ENCODE assay signal across 1 fruit fly cellular context in the genomic region with DNA sequence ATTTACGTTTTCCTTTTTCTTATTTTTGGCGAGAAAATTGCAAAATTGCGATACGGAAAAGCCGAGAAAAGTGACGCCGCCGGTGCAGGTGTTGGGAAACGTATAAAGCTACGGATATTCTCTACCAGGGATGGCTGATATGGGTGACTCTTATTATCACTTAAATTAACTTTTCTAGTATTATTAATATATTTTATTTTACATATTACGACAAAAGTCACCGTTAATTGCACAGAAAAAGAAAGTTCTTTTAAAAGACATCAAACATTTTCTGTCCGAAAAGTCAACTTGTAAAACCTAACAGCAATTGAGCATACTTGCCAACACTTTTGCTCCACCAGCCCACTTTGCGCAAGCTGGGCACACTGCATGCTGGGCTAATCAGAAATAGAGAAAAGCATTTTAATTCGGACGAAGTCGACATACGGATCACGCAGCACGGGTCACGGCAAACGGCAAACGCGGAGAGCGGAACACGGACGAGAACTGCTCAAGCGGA.
TF ChIP-seq lines count a peak whose summit lies in the region.

A gene (plus strand): TSS at position 51 of the 499 bp plus-strand sequence.
A gene (minus strand): TSS at position 107 of the 499 bp plus-strand sequence.

TF ChIP-seq in whole organism, embryonic, 481 proteins besides CTCF, POLR2A, EP300 and RAD21 (continued from another document and continues in another):
- TF ChIP-seq sc (optimal IDR thresholded peaks at IDR 0.05; lab: Kevin White, UChicago) (no peak), sc (GFP tag; optimal IDR thresholded peaks at IDR 0.05; lab: Kevin White, UChicago) (peak; percentile 85), pho (GFP tag; optimal IDR thresholded peaks at IDR 0.05; lab: Kevin White, UChicago) (peak; percentile 80), salm (tag; optimal IDR thresholded peaks at IDR 0.05; lab: Kevin White, UChicago) (peak; percentile 80), jing (GFP tag; optimal IDR thresholded peaks at IDR 0.05; lab: Kevin White, UChicago) (no peak), Dad (GFP tag; optimal IDR thresholded peaks at IDR 0.05; lab: Kevin White, UChicago) (peak; percentile 57), croc (GFP tag; conservative IDR thresholded peaks at IDR 0.05; lab: Robert Waterston, UW) (peak; percentile 81), NfI (GFP tag; optimal IDR thresholded peaks at IDR 0.05; lab: Kevin White, UChicago) (peak; percentile 95), inv (GFP tag; IDR thresholded peaks at IDR 0.05; lab: Robert Waterston, UW; ENCODE audit: partially characterized antibody) (no peak), Max (GFP tag; optimal IDR thresholded peaks at IDR 0.05; lab: Kevin White, UChicago) (peak; percentile 83), CG18262 (tag; optimal IDR thresholded peaks at IDR 0.05; lab: Kevin White, UChicago) (peak; percentile 86), CG3407 (GFP tag; optimal IDR thresholded peaks at IDR 0.05; lab: Kevin White, UChicago) (peak; percentile 81), seq (GFP tag; IDR thresholded peaks at IDR 0.05; lab: Robert Waterston, UW) (peak; percentile 87), CG42726 (GFP tag; IDR thresholded peaks at IDR 0.05; lab: Robert Waterston, UW; ENCODE audit: partially characterized antibody) (no peak), row (GFP tag; IDR thresholded peaks at IDR 0.05; lab: Robert Waterston, UW) (peak; percentile 97), CG32532 (GFP tag; IDR thresholded peaks at IDR 0.05; lab: Robert Waterston, UW) (peak; percentile 95), br (optimal IDR thresholded peaks at IDR 0.05; lab: Kevin White, UChicago) (no peak), hth (optimal IDR thresholded peaks at IDR 0.05; lab: Kevin White, UChicago) (no peak), ATbp (GFP tag; optimal IDR thresholded peaks at IDR 0.05; lab: Kevin White, UChicago) (peak; percentile 85), zfh2 (GFP tag; optimal IDR thresholded peaks at IDR 0.05; lab: Kevin White, UChicago) (peak; percentile 90), CG9609 (GFP tag; optimal IDR thresholded peaks at IDR 0.05; lab: Kevin White, UChicago) (peak; percentile 81), CG3163 (GFP tag; optimal IDR thresholded peaks at IDR 0.05; lab: Kevin White, UChicago) (peak; percentile 33), CG3995 (GFP tag; optimal IDR thresholded peaks at IDR 0.05; lab: Kevin White, UChicago) (peak; percentile 81), Atf-2 (GFP tag; optimal IDR thresholded peaks at IDR 0.05; lab: Kevin White, UChicago) (peak; percentile 78), tll (GFP tag; optimal IDR thresholded peaks at IDR 0.05; lab: Kevin White, UChicago) (peak in 1 of 2 experiments; percentile 92), stwl (tag; optimal IDR thresholded peaks at IDR 0.05; lab: Kevin White, UChicago) (peak; percentile 91), CG14050 (GFP tag; IDR thresholded peaks at IDR 0.05; lab: Robert Waterston, UW) (peak; percentile 86), gce (GFP tag; IDR thresholded peaks at IDR 0.05; lab: Robert Waterston, UW) (0 out of 3 replicates have a peak, but pooled peaks have one; percentile 32), chm (GFP tag; IDR thresholded peaks at IDR 0.05; lab: Robert Waterston, UW) (peak; percentile 77), CG15011 (GFP tag; optimal IDR thresholded peaks at IDR 0.05; lab: Kevin White, UChicago) (no peak), Vsx1 (GFP tag; optimal IDR thresholded peaks at IDR 0.05; lab: Kevin White, UChicago) (peak; percentile 99), gfzf (GFP tag; optimal IDR thresholded peaks at IDR 0.05; lab: Kevin White, UChicago) (peak; percentile 71), tio (GFP tag; optimal IDR thresholded peaks at IDR 0.05; lab: Kevin White, UChicago) (peak; percentile 83), C15 (GFP tag; IDR thresholded peaks at IDR 0.05; lab: Robert Waterston, UW) (peak; percentile 86), Adf1 (GFP tag; IDR thresholded peaks at IDR 0.05; lab: Robert Waterston, UW) (peak; percentile 80), CG11560 (tag; IDR thresholded peaks at IDR 0.05; lab: Robert Waterston, UW) (peak; percentile 84), CG1647 (GFP tag; optimal IDR thresholded peaks at IDR 0.05; lab: Kevin White, UChicago) (peak; percentile 54), Hand (GFP tag; optimal IDR thresholded peaks at IDR 0.05; lab: Kevin White, UChicago) (peak; percentile 86), CG8281 (tag; optimal IDR thresholded peaks at IDR 0.05; lab: Kevin White, UChicago) (peak; percentile 75), Ptx1 (GFP tag; IDR thresholded peaks at IDR 0.05; lab: Robert Waterston, UW) (peak; percentile 93), sob (GFP tag; IDR thresholded peaks at IDR 0.05; lab: Robert Waterston, UW) (peak; percentile 96), Atf6 (GFP tag; IDR thresholded peaks at IDR 0.05; lab: Robert Waterston, UW) (peak; percentile 93), al (GFP tag; IDR thresholded peaks at IDR 0.05; lab: Robert Waterston, UW) (peak; percentile 94), org-1 (GFP tag; optimal IDR thresholded peaks at IDR 0.05; lab: Kevin White, UChicago) (peak; percentile 79), jigr1 (GFP tag; IDR thresholded peaks at IDR 0.05; lab: Robert Waterston, UW) (peak; percentile 84), Side (GFP tag; optimal IDR thresholded peaks at IDR 0.05; lab: Kevin White, UChicago) (peak; percentile 69), CG16863 (GFP tag; optimal IDR thresholded peaks at IDR 0.05; lab: Kevin White, UChicago) (peak; percentile 75), Dip3 (GFP tag; optimal IDR thresholded peaks at IDR 0.05; lab: Kevin White, UChicago) (peak; percentile 73), CG18764 (GFP tag; optimal IDR thresholded peaks at IDR 0.05; lab: Kevin White, UChicago) (peak; percentile 91), CG18599 (GFP tag; optimal IDR thresholded peaks at IDR 0.05; lab: Kevin White, UChicago) (peak; percentile 96), Dfd (GFP tag; optimal IDR thresholded peaks at IDR 0.05; lab: Kevin White, UChicago) (no peak), fd3F (GFP tag; optimal IDR thresholded peaks at IDR 0.05; lab: Kevin White, UChicago) (peak; percentile 92), HmgZ (tag; optimal IDR thresholded peaks at IDR 0.05; lab: Kevin White, UChicago) (peak; percentile 96), Abd-B (GFP tag; optimal IDR thresholded peaks at IDR 0.05; lab: Kevin White, UChicago) (peak; percentile 92), CG12942 (GFP tag; optimal IDR thresholded peaks at IDR 0.05; lab: Kevin White, UChicago) (peak; percentile 94), CG2712 (tag; optimal IDR thresholded peaks at IDR 0.05; lab: Kevin White, UChicago) (peak; percentile 94), CG11456 (GFP tag; IDR thresholded peaks at IDR 0.05; lab: Robert Waterston, UW) (peak; percentile 91), CG3838 (GFP tag; optimal IDR thresholded peaks at IDR 0.05; lab: Kevin White, UChicago) (peak; percentile 62), grn (GFP tag; optimal IDR thresholded peaks at IDR 0.05; lab: Kevin White, UChicago) (no peak), Dbx (GFP tag; IDR thresholded peaks at IDR 0.05; lab: Robert Waterston, UW) (peak; percentile 95), D (optimal IDR thresholded peaks at IDR 0.05; lab: Kevin White, UChicago) (no peak), D (GFP tag; optimal IDR thresholded peaks at IDR 0.05; lab: Kevin White, UChicago) (peak; percentile 76), ase (GFP tag; IDR thresholded peaks at IDR 0.05; lab: Robert Waterston, UW) (peak; percentile 85), sqz (GFP tag; optimal IDR thresholded peaks at IDR 0.05; lab: Kevin White, UChicago) (no peak), CG11696 (GFP tag; IDR thresholded peaks at IDR 0.05; lab: Robert Waterston, UW) (peak; percentile 67), lilli (GFP tag; optimal IDR thresholded peaks at IDR 0.05; lab: Kevin White, UChicago) (peak; percentile 94), CG31388 (GFP tag; optimal IDR thresholded peaks at IDR 0.05; lab: Kevin White, UChicago) (peak; percentile 73), dimm (GFP tag; IDR thresholded peaks at IDR 0.05; lab: Robert Waterston, UW) (peak; percentile 63), CG7786 (GFP tag; optimal IDR thresholded peaks at IDR 0.05; lab: Kevin White, UChicago) (peak; percentile 66), phol (tag; optimal IDR thresholded peaks at IDR 0.05; lab: Kevin White, UChicago) (peak; percentile 94), cas (GFP tag; IDR thresholded peaks at IDR 0.05; lab: Robert Waterston, UW) (peak; percentile 83), exex (tag; optimal IDR thresholded peaks at IDR 0.05; lab: Kevin White, UChicago) (peak; percentile 81), CG15696 (tag; optimal IDR thresholded peaks at IDR 0.05; lab: Kevin White, UChicago) (peak; percentile 93), E2f1 (GFP tag; IDR thresholded peaks at IDR 0.05; lab: Robert Waterston, UW) (peak; percentile 88), CG5953 (GFP tag; IDR thresholded peaks at IDR 0.05; lab: Robert Waterston, UW) (no peak; the same call in 1 of the 2 replicates), nerfin-2 (GFP tag; IDR thresholded peaks at IDR 0.05; lab: Robert Waterston, UW; ENCODE audit: partially characterized antibody) (no peak), CG5245 (GFP tag; optimal IDR thresholded peaks at IDR 0.05; lab: Kevin White, UChicago) (peak; percentile 74), ato (GFP tag; IDR thresholded peaks at IDR 0.05; lab: Robert Waterston, UW; ENCODE audit: partially characterized antibody) (peak; percentile 31; the same call in 1 of the 2 replicates), B-H2 (GFP tag; optimal IDR thresholded peaks at IDR 0.05; lab: Kevin White, UChicago) (peak; percentile 95), MTF-1 (GFP tag; optimal IDR thresholded peaks at IDR 0.05; lab: Kevin White, UChicago; ENCODE audit: borderline replicate concordance) (peak; percentile 52), tin (GFP tag; optimal IDR thresholded peaks at IDR 0.05; lab: Kevin White, UChicago) (peak; percentile 94), CG17912 (GFP tag; optimal IDR thresholded peaks at IDR 0.05; lab: Kevin White, UChicago) (peak; percentile 83), pan (optimal IDR thresholded peaks at IDR 0.05; lab: Kevin White, UChicago) (no peak), pan (GFP tag; optimal IDR thresholded peaks at IDR 0.05 in 1 of 2, IDR thresholded peaks at IDR 0.05 in 1 of 2) (peak in 1 of 2 experiments; percentile 91), Sry-δ (GFP tag; optimal IDR thresholded peaks at IDR 0.05; lab: Kevin White, UChicago) (peak; percentile 26), Ets65A (GFP tag; lab: Kevin White, UChicago) (peak; percentile 97), CG32767 (GFP tag; IDR thresholded peaks at IDR 0.05; lab: Robert Waterston, UW) (peak; percentile 86; the same call in 1 of the 2 replicates), pnt (GFP tag; optimal IDR thresholded peaks at IDR 0.05; lab: Kevin White, UChicago) (peak; percentile 78), HLHmδ (GFP tag; optimal IDR thresholded peaks at IDR 0.05; lab: Kevin White, UChicago) (no peak), ro (GFP tag; IDR thresholded peaks at IDR 0.05; lab: Robert Waterston, UW) (peak; percentile 65), BEAF-32 (GFP tag; optimal IDR thresholded peaks at IDR 0.05; lab: Kevin White, UChicago) (peak; percentile 53), Lpt (GFP tag; optimal IDR thresholded peaks at IDR 0.05; lab: Kevin White, UChicago) (no peak), Deaf1 (tag; optimal IDR thresholded peaks at IDR 0.05; lab: Kevin White, UChicago) (no peak), CG12071 (GFP tag; optimal IDR thresholded peaks at IDR 0.05; lab: Kevin White, UChicago) (no peak), hbn (GFP tag; IDR thresholded peaks at IDR 0.05; lab: Robert Waterston, UW; ENCODE audit: partially characterized antibody) (no peak), Doc3 (GFP tag; IDR thresholded peaks at IDR 0.05; lab: Robert Waterston, UW; ENCODE audit: partially characterized antibody) (peak; percentile 35; the same call in 1 of the 3 replicates), trem (tag; optimal IDR thresholded peaks at IDR 0.05; lab: Kevin White, UChicago) (peak; percentile 85), Neu2 (GFP tag; optimal IDR thresholded peaks at IDR 0.05; lab: Kevin White, UChicago; ENCODE audit: borderline replicate concordance) (no peak), HmgD (GFP tag; optimal IDR thresholded peaks at IDR 0.05; lab: Kevin White, UChicago) (peak; percentile 55), CG8089 (GFP tag; optimal IDR thresholded peaks at IDR 0.05; lab: Kevin White, UChicago) (peak; percentile 45), dan (GFP tag; IDR thresholded peaks at IDR 0.05; lab: Robert Waterston, UW) (peak; percentile 54; the same call in 1 of the 2 replicates), Jarid2 (GFP tag; optimal IDR thresholded peaks at IDR 0.05; lab: Kevin White, UChicago) (no peak), ind (GFP tag; optimal IDR thresholded peaks at IDR 0.05; lab: Kevin White, UChicago) (peak; percentile 96), Xbp1 (GFP tag; optimal IDR thresholded peaks at IDR 0.05; lab: Kevin White, UChicago) (peak; percentile 95), pum (GFP tag; optimal IDR thresholded peaks at IDR 0.05; lab: Kevin White, UChicago) (peak; percentile 75), ab (GFP tag; optimal IDR thresholded peaks at IDR 0.05; lab: Kevin White, UChicago) (peak; percentile 41), dati (GFP tag; IDR thresholded peaks at IDR 0.05; lab: Robert Waterston, UW) (peak; percentile 59), wek (GFP tag; optimal IDR thresholded peaks at IDR 0.05; lab: Kevin White, UChicago) (peak; percentile 82), CG13287 (GFP tag; IDR thresholded peaks at IDR 0.05; lab: Robert Waterston, UW; ENCODE audit: partially characterized antibody) (peak; percentile 60), bcd (GFP tag; optimal IDR thresholded peaks at IDR 0.05; lab: Kevin White, UChicago) (peak; percentile 94), CG15073 (GFP tag; optimal IDR thresholded peaks at IDR 0.05; lab: Kevin White, UChicago) (peak; percentile 45), CG18011 (GFP tag; optimal IDR thresholded peaks at IDR 0.05; lab: Kevin White, UChicago) (peak; percentile 86), peb (GFP tag; IDR thresholded peaks at IDR 0.05; lab: Robert Waterston, UW) (no peak), Bgb (GFP tag; IDR thresholded peaks at IDR 0.05; lab: Robert Waterston, UW; ENCODE audit: partially characterized antibody) (peak; percentile 37; the same call in 1 of the 2 replicates), CG13894 (tag; optimal IDR thresholded peaks at IDR 0.05; lab: Kevin White, UChicago) (peak; percentile 95), CG30020 (tag; optimal IDR thresholded peaks at IDR 0.05; lab: Kevin White, UChicago) (peak; percentile 82), CG12391 (tag; optimal IDR thresholded peaks at IDR 0.05; lab: Kevin White, UChicago) (peak; percentile 96), CG13624 (GFP tag; optimal IDR thresholded peaks at IDR 0.05; lab: Kevin White, UChicago) (peak; percentile 86), CG6175 (GFP tag; IDR thresholded peaks at IDR 0.05; lab: Robert Waterston, UW) (peak; percentile 77), crc (GFP tag; optimal IDR thresholded peaks at IDR 0.05; lab: Kevin White, UChicago) (peak; percentile 32), dmrt11E (tag; optimal IDR thresholded peaks at IDR 0.05; lab: Kevin White, UChicago) (peak; percentile 84), Sox100B (GFP tag; optimal IDR thresholded peaks at IDR 0.05; lab: Kevin White, UChicago) (peak; percentile 90), mirr (GFP tag; optimal IDR thresholded peaks at IDR 0.05; lab: Kevin White, UChicago) (peak; percentile 80)
